Fruit fly (Drosophila melanogaster): ENCODE measurements around the gene UBL3.

Gene UBL3

dm6 chrX:15867863-15868262 lies 14.9 kb upstream of the UBL3 start, which contains the start of gene Gapdh2:
Gene Gapdh2, plus strand, starts transcription at chrX:15868145.
- TF ChIP-seq gl (tag; optimal IDR thresholded peaks at IDR 0.05) = peak; percentile 98
- TF ChIP-seq Pif1B (GFP tag; optimal IDR thresholded peaks at IDR 0.05) = peak; percentile 100
- peak; percentile 100 for TF ChIP-seq CG32121 (GFP tag; IDR thresholded peaks at IDR 0.05)
- TF ChIP-seq CG15710 (tag; optimal IDR thresholded peaks at IDR 0.05) = peak; percentile 100
- TF ChIP-seq CG8301 (tag; optimal IDR thresholded peaks at IDR 0.05) = peak; percentile 99
- TF ChIP-seq CG14655 (GFP tag; optimal IDR thresholded peaks at IDR 0.05) = peak; percentile 99
- TF ChIP-seq CG12605 (GFP tag; IDR thresholded peaks at IDR 0.05) = peak; percentile 100
- peak; percentile 99 for TF ChIP-seq Pif1A (GFP tag; optimal IDR thresholded peaks at IDR 0.05)
- TF ChIP-seq CG17806 (tag; optimal IDR thresholded peaks at IDR 0.05) = peak; percentile 100
- TF ChIP-seq rn (GFP tag; IDR thresholded peaks at IDR 0.05) = peak; percentile 97
- peak; percentile 100 for TF ChIP-seq CG4496 (GFP tag; IDR thresholded peaks at IDR 0.05)
- peak; percentile 100 for TF ChIP-seq CG8159 (tag; optimal IDR thresholded peaks at IDR 0.05)
- no peak; the same call in 1 of the 2 replicates for TF ChIP-seq CG10348 (GFP tag; IDR thresholded peaks at IDR 0.05)
- TF ChIP-seq D1 (tag; optimal IDR thresholded peaks at IDR 0.05) = peak; percentile 100
- peak; percentile 100 for TF ChIP-seq Ets98B (GFP tag; IDR thresholded peaks at IDR 0.05)
- TF ChIP-seq CG13204 (GFP tag; optimal IDR thresholded peaks at IDR 0.05) = peak; percentile 98
- peak; percentile 99 for TF ChIP-seq CG9948 (tag; optimal IDR thresholded peaks at IDR 0.05)
- TF ChIP-seq EcR (GFP tag; optimal IDR thresholded peaks at IDR 0.05) = peak; percentile 85
- TF ChIP-seq CG34367 (tag; optimal IDR thresholded peaks at IDR 0.05) = peak; percentile 99
- TF ChIP-seq Snoo (tag; optimal IDR thresholded peaks at IDR 0.05) = peak; percentile 99
- TF ChIP-seq fd96Ca (GFP tag; IDR thresholded peaks at IDR 0.05) = no peak

DNA sequence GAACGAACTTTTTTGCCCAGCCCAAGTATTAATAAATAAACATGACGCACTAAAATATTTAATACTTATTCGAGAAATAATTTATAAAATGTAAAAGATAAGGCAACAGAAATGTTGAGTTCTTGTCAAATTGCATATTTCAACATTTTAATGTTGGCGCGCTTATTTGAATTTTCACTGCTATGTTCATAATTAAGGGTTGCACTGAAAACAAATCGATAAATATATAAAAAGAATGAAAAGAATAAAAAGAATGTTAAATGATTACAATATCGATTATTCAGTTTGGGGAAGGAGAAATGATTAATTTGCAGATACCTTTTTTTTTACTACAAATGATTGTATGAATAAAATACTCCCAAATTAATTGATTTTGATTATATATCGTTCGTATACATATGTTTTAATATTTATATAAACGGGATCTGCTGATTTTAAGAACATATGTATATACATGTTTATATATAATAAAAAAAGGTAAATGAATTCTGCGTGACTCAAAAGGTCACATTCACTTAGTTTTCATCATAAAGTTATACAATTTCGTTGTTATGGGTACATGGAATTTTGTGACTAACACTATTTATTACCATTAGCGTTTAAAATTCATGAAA lies 13.9 kb upstream of the UBL3 start:
- TF ChIP-seq Snoo (tag; optimal IDR thresholded peaks at IDR 0.05) (no peak), CG10348 (GFP tag; IDR thresholded peaks at IDR 0.05) (no peak), Ets98B (GFP tag; IDR thresholded peaks at IDR 0.05) (no peak), Pif1A (GFP tag; optimal IDR thresholded peaks at IDR 0.05) (no peak), gl (tag; optimal IDR thresholded peaks at IDR 0.05) (no peak), CG13204 (GFP tag; optimal IDR thresholded peaks at IDR 0.05) (no peak), CG32121 (GFP tag; IDR thresholded peaks at IDR 0.05) (no peak), CG17806 (tag; optimal IDR thresholded peaks at IDR 0.05) (no peak), CG14655 (GFP tag; optimal IDR thresholded peaks at IDR 0.05) (no peak), CG4496 (GFP tag; IDR thresholded peaks at IDR 0.05) (no peak), CG8159 (tag; optimal IDR thresholded peaks at IDR 0.05) (no peak), CG15710 (tag; optimal IDR thresholded peaks at IDR 0.05) (no peak), D1 (tag; optimal IDR thresholded peaks at IDR 0.05) (no peak), CG34367 (tag; optimal IDR thresholded peaks at IDR 0.05) (no peak), Pif1B (GFP tag; optimal IDR thresholded peaks at IDR 0.05) (no peak), fd96Ca (GFP tag; IDR thresholded peaks at IDR 0.05) (no peak), EcR (GFP tag; optimal IDR thresholded peaks at IDR 0.05) (no peak), CG9948 (tag; optimal IDR thresholded peaks at IDR 0.05) (no peak)

DNA sequence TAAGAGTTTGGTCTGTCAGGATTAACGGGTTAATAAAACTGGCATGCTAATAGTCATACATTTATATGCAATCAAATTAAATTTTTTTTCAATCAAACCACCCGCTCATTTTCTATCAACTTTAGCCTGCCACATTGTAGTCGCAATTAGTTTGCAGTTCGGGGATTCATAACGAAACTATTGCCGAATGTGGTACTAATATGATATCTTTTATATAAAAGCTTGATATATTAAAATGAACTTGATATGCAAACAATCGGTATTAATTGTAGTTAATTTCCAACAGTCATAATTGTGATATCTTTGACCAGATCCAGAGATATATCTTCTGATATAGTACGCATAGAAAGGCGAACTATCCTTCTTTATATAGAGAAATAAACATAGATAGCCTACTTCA lies 13.1 kb upstream of the UBL3 start:
- TF ChIP-seq D1 (tag; optimal IDR thresholded peaks at IDR 0.05) = no peak
- TF ChIP-seq CG12605 (GFP tag; IDR thresholded peaks at IDR 0.05) = no peak
- TF ChIP-seq Pif1A (GFP tag; optimal IDR thresholded peaks at IDR 0.05) = no peak
- no peak for TF ChIP-seq rn (GFP tag; IDR thresholded peaks at IDR 0.05)
- TF ChIP-seq CG8159 (tag; optimal IDR thresholded peaks at IDR 0.05) = no peak
- no peak for TF ChIP-seq Pif1B (GFP tag; optimal IDR thresholded peaks at IDR 0.05)
- no peak for TF ChIP-seq CG34367 (tag; optimal IDR thresholded peaks at IDR 0.05)
- no peak for TF ChIP-seq Ets98B (GFP tag; IDR thresholded peaks at IDR 0.05)
- TF ChIP-seq CG17806 (tag; optimal IDR thresholded peaks at IDR 0.05) = no peak
- TF ChIP-seq CG9948 (tag; optimal IDR thresholded peaks at IDR 0.05) = no peak
- TF ChIP-seq EcR (GFP tag; optimal IDR thresholded peaks at IDR 0.05) = no peak

DNA sequence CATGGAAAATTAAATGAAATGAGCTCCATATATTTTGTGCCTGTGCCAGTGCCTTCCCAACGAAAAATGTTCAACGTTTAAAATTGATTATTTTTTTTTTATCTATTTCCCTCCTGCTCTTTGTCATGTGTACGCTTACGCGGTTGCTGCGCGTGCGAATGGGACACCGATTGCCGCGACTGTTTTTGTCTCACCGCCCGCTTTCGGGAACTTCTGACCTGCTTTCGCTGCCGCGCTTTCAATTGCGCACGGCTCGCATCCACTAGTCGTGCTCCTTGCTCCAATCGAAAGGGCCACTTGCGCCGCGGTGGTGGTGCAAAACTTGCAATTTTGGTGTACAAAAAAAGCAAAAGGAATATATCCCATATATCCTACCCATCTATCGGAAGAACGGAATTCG lies 7.5 kb upstream of the UBL3 start:
- TF ChIP-seq Pif1A (GFP tag; optimal IDR thresholded peaks at IDR 0.05) = peak; percentile 51
- peak; percentile 75 for TF ChIP-seq Ets98B (GFP tag; IDR thresholded peaks at IDR 0.05)
- no peak for TF ChIP-seq fd96Ca (GFP tag; IDR thresholded peaks at IDR 0.05)
- no peak for TF ChIP-seq D1 (tag; optimal IDR thresholded peaks at IDR 0.05)
- TF ChIP-seq CG4496 (GFP tag; IDR thresholded peaks at IDR 0.05) = peak; percentile 84
- TF ChIP-seq CG17806 (tag; optimal IDR thresholded peaks at IDR 0.05) = peak; percentile 27
- peak; percentile 59 for TF ChIP-seq CG13204 (GFP tag; optimal IDR thresholded peaks at IDR 0.05)
- TF ChIP-seq CG12605 (GFP tag; IDR thresholded peaks at IDR 0.05) = peak; percentile 31; the same call in 1 of the 2 replicates
- peak; percentile 49 for TF ChIP-seq gl (tag; optimal IDR thresholded peaks at IDR 0.05)
- TF ChIP-seq CG14655 (GFP tag; optimal IDR thresholded peaks at IDR 0.05) = peak; percentile 63
- peak; percentile 45 for TF ChIP-seq EcR (GFP tag; optimal IDR thresholded peaks at IDR 0.05)
- peak; percentile 58 for TF ChIP-seq CG15710 (tag; optimal IDR thresholded peaks at IDR 0.05)
- peak; percentile 28 for TF ChIP-seq Snoo (tag; optimal IDR thresholded peaks at IDR 0.05)
- TF ChIP-seq rn (GFP tag; IDR thresholded peaks at IDR 0.05) = 0 out of 2 replicates have a peak, but pooled peaks have one; percentile 42
- peak; percentile 24 for TF ChIP-seq CG9948 (tag; optimal IDR thresholded peaks at IDR 0.05)
- TF ChIP-seq CG34367 (tag; optimal IDR thresholded peaks at IDR 0.05) = peak; percentile 60
- TF ChIP-seq CG8159 (tag; optimal IDR thresholded peaks at IDR 0.05) = peak; percentile 52
- TF ChIP-seq CG10348 (GFP tag; IDR thresholded peaks at IDR 0.05) = no peak
- TF ChIP-seq Pif1B (GFP tag; optimal IDR thresholded peaks at IDR 0.05) = peak; percentile 64
- peak; percentile 76 for TF ChIP-seq CG32121 (GFP tag; IDR thresholded peaks at IDR 0.05)
- TF ChIP-seq CG8301 (tag; optimal IDR thresholded peaks at IDR 0.05) = peak; percentile 24

dm6 chrX:15859869-15860268 lies 6.9 kb upstream of the UBL3 start, which contains the start of gene Gbeta13F:
Gene Gbeta13F, plus strand, starts transcription at chrX:15860115.
- TF ChIP-seq Ets98B (GFP tag; IDR thresholded peaks at IDR 0.05) (no peak), CG4496 (GFP tag; IDR thresholded peaks at IDR 0.05) (peak; percentile 33; the same call in 2 of the 3 replicates), CG34367 (tag; optimal IDR thresholded peaks at IDR 0.05) (no peak)
